Worm (Caenorhabditis elegans): ENCODE measurements around the gene Y43F8B.29.
A peak's percentile ranks its signal among the peaks of the same experiment; 100 is the strongest.

Gene Y43F8B.29

DNA sequence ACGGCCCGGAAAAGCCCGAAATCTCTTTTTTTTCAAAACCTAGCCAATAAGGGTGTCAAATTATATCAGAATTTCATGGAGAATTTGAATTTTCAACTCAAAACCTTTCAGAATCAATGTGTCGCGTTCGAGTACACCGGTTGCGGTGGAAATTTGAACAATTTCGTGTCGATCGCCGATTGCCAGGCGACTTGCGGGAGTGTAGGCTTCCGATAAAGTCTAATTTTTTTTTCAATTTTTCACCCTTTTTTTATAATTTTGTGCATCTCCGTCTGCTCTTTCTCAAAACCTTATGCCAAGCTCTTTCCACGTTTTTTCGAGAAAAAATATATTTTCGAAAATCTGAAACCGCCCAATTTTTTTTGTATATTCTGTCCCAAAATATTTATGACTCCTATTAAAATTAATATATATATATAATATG, 28.1 kb downstream of the Y43F8B.29 start:
- TF ChIP-seq aly-2 (tag; optimal IDR thresholded peaks at IDR 0.05) = no peak
- no peak for TF ChIP-seq lin-13 (GFP tag; optimal IDR thresholded peaks at IDR 0.05)
- peak in 1 of 2 experiments; percentile 52 for TF ChIP-seq lsy-2 (tag; optimal IDR thresholded peaks at IDR 0.05)
- no peak for TF ChIP-seq alr-1 (tag; optimal IDR thresholded peaks at IDR 0.05)
- TF ChIP-seq elt-1 (tag; optimal IDR thresholded peaks at IDR 0.05) = no peak
- no peak for TF ChIP-seq nhr-21 (tag; optimal IDR thresholded peaks at IDR 0.05)
- TF ChIP-seq ztf-4 (tag; optimal IDR thresholded peaks at IDR 0.05) = peak; percentile 63
- TF ChIP-seq ztf-1 (GFP tag; conservative IDR thresholded peaks at IDR 0.05) = no peak
- no peak for TF ChIP-seq lin-11 (tag; optimal IDR thresholded peaks at IDR 0.05)
- no peak for TF ChIP-seq R02D3.7 (tag; optimal IDR thresholded peaks at IDR 0.05)
- TF ChIP-seq egl-27 (tag; optimal IDR thresholded peaks at IDR 0.05) = no peak
- TF ChIP-seq nhr-12 (tag; optimal IDR thresholded peaks at IDR 0.05) = no peak
- no peak for TF ChIP-seq F13H6.1 (tag; optimal IDR thresholded peaks at IDR 0.05)
- TF ChIP-seq ceh-16 (tag; optimal IDR thresholded peaks at IDR 0.05) = no peak
- TF ChIP-seq unc-39 (tag; optimal IDR thresholded peaks at IDR 0.05) = no peak
- no peak for TF ChIP-seq peb-1 (tag; optimal IDR thresholded peaks at IDR 0.05)
- no peak for TF ChIP-seq mdl-1 (tag; optimal IDR thresholded peaks at IDR 0.05)
- TF ChIP-seq ztf-11 (tag; optimal IDR thresholded peaks at IDR 0.05) = no peak
- TF ChIP-seq nhr-6 (tag; optimal IDR thresholded peaks at IDR 0.05) = no peak
- TF ChIP-seq lin-39 (tag; optimal IDR thresholded peaks at IDR 0.05) = no peak
- peak; percentile 50 for TF ChIP-seq Y55F3AM.14 (GFP tag; optimal IDR thresholded peaks at IDR 0.05)
- TF ChIP-seq ama-1 (optimal IDR thresholded peaks at IDR 0.05) = no peak
- TF ChIP-seq fos-1 (tag; optimal IDR thresholded peaks at IDR 0.05) = no peak
- TF ChIP-seq sma-9 (GFP tag; optimal IDR thresholded peaks at IDR 0.05) = no peak
- TF ChIP-seq sma-9 (tag; optimal IDR thresholded peaks at IDR 0.05) = no peak
- no peak for TF ChIP-seq blmp-1 (tag; optimal IDR thresholded peaks at IDR 0.05; ENCODE audit: insufficient read depth)
- TF ChIP-seq sma-3 (GFP tag; optimal IDR thresholded peaks at IDR 0.05) = no peak
- TF ChIP-seq snpc-4 (tag; optimal IDR thresholded peaks at IDR 0.05) = no peak
- no peak for TF ChIP-seq nhr-10 (tag; optimal IDR thresholded peaks at IDR 0.05)
- TF ChIP-seq gmeb-1 (tag; optimal IDR thresholded peaks at IDR 0.05) = no peak
- TF ChIP-seq unc-62 (GFP tag; optimal IDR thresholded peaks at IDR 0.05) = no peak
- no peak for TF ChIP-seq zag-1 (tag; optimal IDR thresholded peaks at IDR 0.05)
- no peak for TF ChIP-seq ceh-82 (tag; optimal IDR thresholded peaks at IDR 0.05)
- no peak for TF ChIP-seq nhr-77 (tag; optimal IDR thresholded peaks at IDR 0.05)
- no peak for TF ChIP-seq nhr-129 (tag; optimal IDR thresholded peaks at IDR 0.05)
- TF ChIP-seq nhr-11 (tag; optimal IDR thresholded peaks at IDR 0.05) = no peak
- TF ChIP-seq crh-2 (tag; optimal IDR thresholded peaks at IDR 0.05) = peak; percentile 8
- peak; percentile 10 for TF ChIP-seq sem-4 (tag; optimal IDR thresholded peaks at IDR 0.05)
- TF ChIP-seq ZK546.5 (tag; optimal IDR thresholded peaks at IDR 0.05) = no peak
- TF ChIP-seq nhr-237 (tag; optimal IDR thresholded peaks at IDR 0.05) = no peak

DNA sequence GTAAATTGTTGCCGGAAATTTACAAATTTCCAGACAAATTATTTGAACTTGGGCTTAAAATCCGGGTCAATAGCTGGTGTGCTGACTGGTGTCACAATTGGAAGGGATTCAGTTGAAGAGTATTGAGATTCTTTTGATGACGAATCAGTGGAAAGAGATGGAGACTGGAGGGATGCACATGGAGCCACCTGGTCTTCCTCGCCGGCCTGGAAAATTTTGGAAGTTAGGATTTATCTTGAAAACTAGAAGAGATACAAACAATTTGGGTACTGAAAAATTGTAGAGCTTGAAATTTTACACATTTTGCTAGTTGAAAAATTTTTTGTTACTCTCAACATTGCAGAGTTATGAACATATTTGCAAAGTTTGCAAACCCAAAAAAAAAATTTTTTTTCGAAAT, 28.7 kb downstream of the Y43F8B.29 start:
- TF ChIP-seq Y55F3AM.14 (GFP tag; optimal IDR thresholded peaks at IDR 0.05) (peak; percentile 20), ama-1 (optimal IDR thresholded peaks at IDR 0.05) (peak; percentile 76), zag-1 (tag; optimal IDR thresholded peaks at IDR 0.05) (no peak), blmp-1 (tag; optimal IDR thresholded peaks at IDR 0.05; ENCODE audit: insufficient read depth) (no peak), ztf-4 (tag; optimal IDR thresholded peaks at IDR 0.05) (peak; percentile 53), nhr-77 (tag; optimal IDR thresholded peaks at IDR 0.05) (no peak)

DNA sequence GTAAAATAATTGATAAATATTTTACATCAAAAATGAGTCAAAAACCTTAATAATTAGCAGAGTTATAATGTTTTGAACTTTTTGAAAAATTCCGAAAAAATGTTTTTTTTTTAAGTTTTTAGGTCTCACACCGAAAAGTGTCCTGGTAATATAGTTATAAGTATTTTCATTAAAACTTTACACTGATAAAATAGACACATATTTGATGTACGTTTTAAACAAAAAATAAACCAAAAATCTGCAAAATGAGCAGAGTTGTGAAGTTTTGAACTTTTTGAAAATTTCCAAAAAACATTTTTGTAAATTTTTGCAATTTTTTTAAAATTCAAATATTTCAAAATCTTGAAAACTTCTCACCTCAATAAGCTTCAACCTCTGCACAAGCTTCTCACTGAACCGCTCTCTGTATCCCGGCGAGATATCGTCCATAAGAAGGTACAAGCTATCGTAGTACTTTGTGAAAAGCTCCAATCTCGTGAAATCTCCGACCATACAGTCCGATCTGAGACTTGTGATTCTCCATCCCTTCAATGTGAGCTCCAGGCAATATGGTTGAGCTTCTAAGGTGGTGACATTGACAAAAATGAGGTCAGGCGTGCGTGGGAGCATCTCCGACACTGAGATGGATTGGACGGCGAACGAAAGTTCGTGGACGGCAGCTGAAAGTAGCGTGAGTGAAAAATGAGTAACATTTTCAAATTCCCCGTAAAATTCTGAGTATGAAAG, 29.4 kb downstream of the Y43F8B.29 start:
- TF ChIP-seq ama-1 (optimal IDR thresholded peaks at IDR 0.05) (peak; percentile 52), skn-1 (tag; optimal IDR thresholded peaks at IDR 0.05) (no peak)

Measured in whole organism, L2 larva.